Worm (Caenorhabditis elegans) whole organism, early embryonic: ENCODE data around the gene srt-59.

Experiments
- ama-1 ChIP-seq: fragments of 150-350 bp; optimal IDR thresholded peaks from 2 replicates; lab custom pipeline; 2014
- flt-1 ChIP-seq: fragments of 200-800 bp; sonication (Bioruptor generic); IDR thresholded peaks from 2 replicates; pipeline ENCODE4 v1.3.6; 2022; ENCODE audit warnings: missing genetic modification characterization, missing compliant biosample characterization
- hmg-4 ChIP-seq: fragments of 200-800 bp; sonication (Bioruptor generic); optimal IDR thresholded peaks from 2 replicates; lab custom pipeline; 2018; ENCODE audit warnings: mild to moderate bottlenecking, missing genetic modification characterization, missing compliant biosample characterization
- hnd-1 ChIP-seq: sonication (generic microtip); optimal IDR thresholded peaks from 2 replicates; lab custom pipeline; 2016; ENCODE audit warnings: missing genetic modification characterization, missing compliant biosample characterization
- scrt-1 ChIP-seq: fragments of 200-800 bp; sonication (Bioruptor generic); IDR thresholded peaks from 2 replicates; pipeline ENCODE4 v1.3.6; 2022; ENCODE audit warnings: missing genetic modification characterization, missing compliant biosample characterization
- tbx-37 ChIP-seq: fragments of 200-800 bp; sonication (Bioruptor generic); conservative IDR thresholded peaks from 2 replicates; pipeline ENCODE4 v1.3.6; 2022; ENCODE audit warnings: missing genetic modification reagents, missing genetic modification characterization, missing compliant biosample characterization
- tra-4 ChIP-seq: sonication (generic microtip); optimal IDR thresholded peaks from 2 replicates; lab custom pipeline; 2017; ENCODE audit warnings: missing genetic modification characterization, missing compliant biosample characterization

DNA sequence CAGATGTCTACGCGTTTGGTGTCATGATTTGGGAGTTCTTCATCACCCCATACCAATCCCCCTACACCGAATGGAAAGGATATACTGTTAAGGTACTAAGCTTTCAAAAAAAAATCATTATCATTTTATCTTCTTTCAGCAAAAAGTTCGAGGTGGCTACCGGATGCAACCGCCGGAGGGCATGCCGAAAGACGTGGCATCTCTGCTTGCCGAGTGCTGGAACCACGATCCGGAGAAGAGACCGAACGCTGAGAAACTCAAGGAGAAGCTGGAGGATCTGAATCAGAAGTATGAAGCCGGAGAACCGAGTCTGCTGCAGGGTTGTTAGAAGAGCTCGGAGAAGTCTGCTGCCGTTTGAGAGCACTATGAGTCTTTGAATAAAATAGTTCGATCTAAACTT is 6.7 kb downstream of the srt-59 start:
- TF ChIP-seq ama-1 (no peak), scrt-1 (GFP tag; lab: Robert Waterston, UW) (no peak), flt-1 (GFP tag; lab: Robert Waterston, UW) (no peak), hmg-4 (GFP tag; lab: Kevin White, UChicago) (no peak), tra-4 (no peak), tbx-37 (GFP tag; lab: Robert Waterston, UW) (no peak), hnd-1 (tag; lab: Kevin White, UChicago) (no peak)
